Worm (Caenorhabditis elegans): ENCODE results near the gene vps-29.
A peak's percentile ranks its signal among the peaks of the same experiment; 100 is the strongest.

DNA sequence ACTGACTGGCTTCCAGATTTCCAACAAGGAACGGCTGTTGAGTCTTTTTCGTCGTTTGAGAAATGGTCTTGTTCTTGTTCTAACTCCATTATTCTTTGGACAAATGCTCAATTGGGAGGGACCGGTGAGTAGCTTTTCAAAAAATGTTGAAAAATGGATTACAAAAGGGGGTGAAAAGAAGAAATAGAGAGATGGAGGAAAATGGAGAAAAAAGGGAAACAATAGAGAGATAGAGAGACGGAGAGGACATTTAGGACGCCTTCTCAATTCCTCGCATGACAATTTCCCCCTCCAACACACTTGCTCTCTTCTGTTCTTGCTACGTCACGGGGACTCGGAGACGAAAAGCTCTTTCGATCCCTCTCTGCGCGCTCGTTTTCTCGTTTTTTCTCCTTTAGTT is 40.1 kb upstream of the vps-29 start:
- TF ChIP-seq W03F9.2 (tag; optimal IDR thresholded peaks at IDR 0.05) (no peak), him-1 (tag; optimal IDR thresholded peaks at IDR 0.05) (peak; percentile 50)
